Worm (Caenorhabditis elegans) whole organism, midembryonic: ENCODE data around the gene srb-18.

ENCODE experiments used
- cog-1 ChIP-seq: sonication (generic microtip); optimal IDR thresholded peaks from 2 replicates; lab custom pipeline; 2016; ENCODE audit warnings: missing genetic modification characterization, missing compliant biosample characterization
- ztf-23 ChIP-seq: fragments of 200-800 bp; sonication (Bioruptor generic); IDR thresholded peaks from 2 replicates; pipeline ENCODE4 v1.3.6; 2022; ENCODE audit warnings: missing genetic modification reagents, missing genetic modification characterization, missing compliant biosample characterization

ce11 chrV:7501194-7501593 is 13.8 kb upstream of the srb-18 start:
- TF ChIP-seq cog-1 (tag; lab: Kevin White, UChicago) (no peak), ztf-23 (GFP tag; lab: Robert Waterston, UW) (no peak)
